Fruit fly (Drosophila melanogaster) whole organism, embryonic: ENCODE measurements around the gene DnaJ-1.
A peak's percentile ranks its signal among the peaks of the same experiment; 100 is the strongest.

ENCODE experiments used
- CG10979 ChIP-seq: fragments of 200-800 bp; sonication (Bioruptor generic); optimal IDR thresholded peaks from 2 replicates; lab custom pipeline; 2018; ENCODE audit warnings: missing biosample characterization, mild to moderate bottlenecking, missing genetic modification characterization, moderate library complexity
- CG11456 ChIP-seq: fragments of 200-800 bp; sonication (Bioruptor generic); IDR thresholded peaks from 3 replicates; pipeline ENCODE4 v1.3.6; 2022; ENCODE audit warnings: missing biosample characterization, missing genetic modification characterization
- CG11560 ChIP-seq: fragments of 200-800 bp; sonication (Bioruptor generic); IDR thresholded peaks from 3 replicates; pipeline ENCODE4 v1.3.6; 2022; ENCODE audit warnings: missing biosample characterization, missing genetic modification characterization
- CG14014 ChIP-seq: fragments of 200-800 bp; sonication (Bioruptor generic); IDR thresholded peaks from 2 replicates; pipeline ENCODE4 v1.3.6; 2022; ENCODE audit warnings: missing biosample characterization, missing genetic modification characterization
- CG14860 ChIP-seq: fragments of 200-800 bp; sonication (Bioruptor generic); IDR thresholded peaks from 3 replicates; pipeline ENCODE4 v1.3.6; 2022; ENCODE audit warnings: missing biosample characterization, missing genetic modification characterization; ENCODE audit not compliant: partially characterized antibody
- CG16863 ChIP-seq: fragments of 200-800 bp; sonication (Bioruptor generic); optimal IDR thresholded peaks from 3 replicates; lab custom pipeline; 2016; ENCODE audit warnings: missing biosample characterization, missing genetic modification characterization
- CG17359 ChIP-seq: fragments of 200-800 bp; sonication (Bioruptor generic); optimal IDR thresholded peaks from 3 replicates; lab custom pipeline; 2018; ENCODE audit warnings: missing biosample characterization, mild to moderate bottlenecking, missing genetic modification characterization, moderate library complexity
- CG17385 ChIP-seq: fragments of 200-800 bp; sonication (Bioruptor generic); optimal IDR thresholded peaks from 3 replicates; lab custom pipeline; 2018; ENCODE audit warnings: missing biosample characterization, mild to moderate bottlenecking, missing genetic modification characterization
- CG18262 ChIP-seq: fragments of 200-800 bp; optimal IDR thresholded peaks from 3 replicates; lab custom pipeline; 2019; ENCODE audit warnings: missing biosample characterization, mild to moderate bottlenecking, missing genetic modification characterization, moderate library complexity
- CG1832 ChIP-seq: fragments of 200-800 bp; sonication (Bioruptor generic); optimal IDR thresholded peaks from 2 replicates; lab custom pipeline; 2017; ENCODE audit warnings: missing biosample characterization, mild to moderate bottlenecking, missing genetic modification characterization, inconsistent platforms
- CG2120 ChIP-seq: fragments of 200-800 bp; sonication (Bioruptor generic); optimal IDR thresholded peaks from 3 replicates; lab custom pipeline; 2016; ENCODE audit warnings: missing biosample characterization, missing genetic modification characterization
- CG32532 ChIP-seq: fragments of 200-800 bp; sonication (Bioruptor generic); IDR thresholded peaks from 2 replicates; pipeline ENCODE4 v1.3.6; 2022; ENCODE audit warnings: missing biosample characterization, missing genetic modification characterization
- CG3726 ChIP-seq: fragments of 200-800 bp; sonication (Bioruptor generic); IDR thresholded peaks from 3 replicates; pipeline ENCODE4, ENCODE4 v1.3.6; 2022; ENCODE audit warnings: missing biosample characterization, missing genetic modification characterization
- CG3847 ChIP-seq: fragments of 200-800 bp; sonication (Bioruptor generic); IDR thresholded peaks from 2 replicates; pipeline ENCODE4 v1.3.6; 2022; ENCODE audit warnings: missing biosample characterization, missing genetic modification characterization
- CG5953 ChIP-seq: fragments of 200-800 bp; sonication (Bioruptor generic); IDR thresholded peaks from 2 replicates; pipeline ENCODE4 v1.3.6; 2022; ENCODE audit warnings: missing biosample characterization, missing genetic modification characterization
- CG7987 ChIP-seq: fragments of 200-800 bp; sonication (Bioruptor generic); optimal IDR thresholded peaks from 2 replicates; lab custom pipeline; 2018; ENCODE audit warnings: missing biosample characterization, mild to moderate bottlenecking, missing genetic modification characterization, moderate library complexity
- CG8388 ChIP-seq: fragments of 200-800 bp; sonication (Bioruptor generic); optimal IDR thresholded peaks from 2 replicates; lab custom pipeline; 2019; ENCODE audit warnings: missing biosample characterization, mild to moderate bottlenecking, missing genetic modification characterization, moderate library complexity
- CG9609 ChIP-seq: fragments of 200-800 bp; sonication (Bioruptor generic); optimal IDR thresholded peaks from 3 replicates; lab custom pipeline; 2016; ENCODE audit warnings: missing biosample characterization, missing genetic modification characterization
- E2f1 ChIP-seq: fragments of 200-800 bp; sonication (Bioruptor generic); IDR thresholded peaks from 2 replicates; pipeline ENCODE4 v1.3.6; 2022; ENCODE audit warnings: missing biosample characterization, missing genetic modification characterization
- H15 ChIP-seq: fragments of 200-800 bp; sonication (Bioruptor generic); IDR thresholded peaks from 3 replicates; pipeline ENCODE4 v1.3.6; 2022; ENCODE audit warnings: missing biosample characterization, missing genetic modification characterization
- NK7.1 ChIP-seq: fragments of 200-800 bp; sonication (Bioruptor generic); optimal IDR thresholded peaks from 3 replicates; lab custom pipeline; 2016; ENCODE audit warnings: missing biosample characterization, missing genetic modification characterization
- Nf-YC ChIP-seq: fragments of 200-800 bp; optimal IDR thresholded peaks from 3 replicates; lab custom pipeline; 2019; ENCODE audit warnings: missing biosample characterization, mild to moderate bottlenecking, missing genetic modification characterization, moderate library complexity
- Rfx ChIP-seq: fragments of 200-800 bp; sonication (Bioruptor generic); IDR thresholded peaks from 2 replicates; pipeline ENCODE4 v1.3.6; 2022; ENCODE audit warnings: missing biosample characterization, missing genetic modification characterization
- Vsx1 ChIP-seq: fragments of 200-800 bp; sonication (Bioruptor generic); optimal IDR thresholded peaks from 2 replicates; lab custom pipeline; 2017; ENCODE audit warnings: missing biosample characterization, mild to moderate bottlenecking, missing genetic modification characterization, missing genetic modification reagents
- Xbp1 ChIP-seq: fragments of 200-800 bp; sonication (Bioruptor generic); optimal IDR thresholded peaks from 3 replicates; lab custom pipeline; 2016; ENCODE audit warnings: missing biosample characterization, mild to moderate bottlenecking, missing genetic modification characterization
- Xrp1 ChIP-seq: fragments of 200-800 bp; sonication (Bioruptor generic); IDR thresholded peaks from 2 replicates; pipeline ENCODE4 v1.3.6; 2022; ENCODE audit warnings: missing biosample characterization, missing genetic modification characterization
- ac ChIP-seq: fragments of 200-800 bp; sonication (Bioruptor generic); optimal IDR thresholded peaks from 3 replicates; lab custom pipeline; 2017; ENCODE audit warnings: missing biosample characterization, mild to moderate bottlenecking, missing genetic modification characterization
- bigmax ChIP-seq: fragments of 200-800 bp; sonication (Bioruptor generic); optimal IDR thresholded peaks from 2 replicates; lab custom pipeline; 2018; ENCODE audit warnings: missing biosample characterization, mild to moderate bottlenecking, missing genetic modification characterization
- chinmo ChIP-seq: fragments of 200-800 bp; sonication (Bioruptor generic); IDR thresholded peaks from 4 replicates; pipeline ENCODE4 v1.3.6; 2022; ENCODE audit warnings: missing biosample characterization, missing genetic modification characterization; ENCODE audit not compliant: partially characterized antibody
- cwo ChIP-seq: fragments of 200-800 bp; sonication (Bioruptor generic); optimal IDR thresholded peaks from 3 replicates; lab custom pipeline; 2017; ENCODE audit warnings: missing biosample characterization, missing genetic modification characterization, mild to moderate bottlenecking, moderate library complexity, missing genetic modification reagents
- fd64A ChIP-seq: fragments of 200-800 bp; sonication (Bioruptor generic); optimal IDR thresholded peaks from 3 replicates; lab custom pipeline; 2018; ENCODE audit warnings: missing biosample characterization, mild to moderate bottlenecking, missing genetic modification characterization
- fu2 ChIP-seq: fragments of 200-800 bp; sonication (Bioruptor generic); optimal IDR thresholded peaks from 2 replicates; lab custom pipeline; 2016; ENCODE audit warnings: missing biosample characterization, missing genetic modification characterization
- gce ChIP-seq: fragments of 200-800 bp; sonication (Bioruptor generic); IDR thresholded peaks from 3 replicates; pipeline ENCODE4 v1.3.6; 2022; ENCODE audit warnings: missing biosample characterization, missing genetic modification characterization
- ham ChIP-seq: fragments of 200-800 bp; sonication (Bioruptor generic); IDR thresholded peaks from 2 replicates; pipeline ENCODE4 v1.3.6; 2022; ENCODE audit warnings: missing biosample characterization, missing genetic modification characterization
- hkb ChIP-seq, 2 experiments: fragments of 200-800 bp in 1 of 2; fragments of >200 bp in 1 of 2; sonication (Bioruptor generic) in 1 of 2; IDR thresholded peaks in 1 of 2; optimal IDR thresholded peaks in 1 of 2; 2 replicates each; pipeline versions ENCODE4 v1.3.6 to Lab custom; 2017 to 2022; ENCODE audit warnings: missing biosample characterization in 1 of 2, missing genetic modification characterization in 1 of 2
- kay ChIP-seq: fragments of 200-800 bp; sonication (Bioruptor generic); optimal IDR thresholded peaks from 2 replicates; lab custom pipeline; 2016; ENCODE audit warnings: missing biosample characterization, missing genetic modification characterization
- ken ChIP-seq: fragments of 200-800 bp; sonication (Bioruptor generic); IDR thresholded peaks from 3 replicates; pipeline ENCODE4 v1.3.6; 2022; ENCODE audit warnings: missing biosample characterization, missing genetic modification characterization
- pan ChIP-seq, 4 experiments: fragments of >200 bp in 3 of 4; fragments of 200-800 bp in 1 of 4; sonication (Bioruptor generic) in 1 of 4; optimal IDR thresholded peaks in 3 of 4; IDR thresholded peaks in 1 of 4; 2 replicates each; pipeline versions ENCODE4 v1.3.6 to Lab custom; 2017 to 2022; ENCODE audit warnings: missing biosample characterization in 2 of 4, missing genetic modification characterization in 2 of 4, mixed read lengths in 1 of 4
- peb ChIP-seq: fragments of 200-800 bp; sonication (Bioruptor generic); IDR thresholded peaks from 2 replicates; pipeline ENCODE4 v1.3.6; 2022; ENCODE audit warnings: missing biosample characterization, missing genetic modification characterization
- ranshi ChIP-seq: fragments of 200-800 bp; sonication (Bioruptor generic); IDR thresholded peaks from 2 replicates; pipeline ENCODE4 v1.3.6; 2022; ENCODE audit warnings: missing biosample characterization, missing genetic modification characterization
- ro ChIP-seq: fragments of 200-800 bp; sonication (Bioruptor generic); IDR thresholded peaks from 2 replicates; pipeline ENCODE4 v1.3.6; 2022; ENCODE audit warnings: missing biosample characterization, missing genetic modification characterization
- row ChIP-seq: fragments of 200-800 bp; sonication (Bioruptor generic); IDR thresholded peaks from 3 replicates; pipeline ENCODE4 v1.3.6; 2022; ENCODE audit warnings: missing biosample characterization, missing genetic modification characterization
- sim ChIP-seq: fragments of 200-800 bp; sonication (Bioruptor generic); IDR thresholded peaks from 2 replicates; pipeline ENCODE4 v1.3.6; 2022; ENCODE audit warnings: missing biosample characterization, missing genetic modification characterization
- slou ChIP-seq: fragments of 200-800 bp; sonication (Bioruptor generic); optimal IDR thresholded peaks from 3 replicates; lab custom pipeline; 2016; ENCODE audit warnings: missing biosample characterization, missing genetic modification characterization
- tap ChIP-seq: fragments of 200-800 bp; optimal IDR thresholded peaks from 3 replicates; lab custom pipeline; 2019; ENCODE audit warnings: missing biosample characterization, mild to moderate bottlenecking, missing genetic modification characterization, moderate library complexity
- wor ChIP-seq: fragments of 200-800 bp; sonication (Bioruptor generic); IDR thresholded peaks from 2 replicates; pipeline ENCODE4 v1.3.6; 2022; ENCODE audit warnings: missing biosample characterization, missing genetic modification characterization
- zf30C ChIP-seq: fragments of 200-800 bp; sonication (Bioruptor generic); optimal IDR thresholded peaks from 3 replicates; lab custom pipeline; 2018; ENCODE audit warnings: missing biosample characterization, mild to moderate bottlenecking, missing genetic modification characterization
- zfh2 ChIP-seq: fragments of 200-800 bp; sonication (Bioruptor generic); optimal IDR thresholded peaks from 2 replicates; lab custom pipeline; 2016; ENCODE audit warnings: missing biosample characterization, missing genetic modification characterization

DnaJ-1 gene

DNA sequence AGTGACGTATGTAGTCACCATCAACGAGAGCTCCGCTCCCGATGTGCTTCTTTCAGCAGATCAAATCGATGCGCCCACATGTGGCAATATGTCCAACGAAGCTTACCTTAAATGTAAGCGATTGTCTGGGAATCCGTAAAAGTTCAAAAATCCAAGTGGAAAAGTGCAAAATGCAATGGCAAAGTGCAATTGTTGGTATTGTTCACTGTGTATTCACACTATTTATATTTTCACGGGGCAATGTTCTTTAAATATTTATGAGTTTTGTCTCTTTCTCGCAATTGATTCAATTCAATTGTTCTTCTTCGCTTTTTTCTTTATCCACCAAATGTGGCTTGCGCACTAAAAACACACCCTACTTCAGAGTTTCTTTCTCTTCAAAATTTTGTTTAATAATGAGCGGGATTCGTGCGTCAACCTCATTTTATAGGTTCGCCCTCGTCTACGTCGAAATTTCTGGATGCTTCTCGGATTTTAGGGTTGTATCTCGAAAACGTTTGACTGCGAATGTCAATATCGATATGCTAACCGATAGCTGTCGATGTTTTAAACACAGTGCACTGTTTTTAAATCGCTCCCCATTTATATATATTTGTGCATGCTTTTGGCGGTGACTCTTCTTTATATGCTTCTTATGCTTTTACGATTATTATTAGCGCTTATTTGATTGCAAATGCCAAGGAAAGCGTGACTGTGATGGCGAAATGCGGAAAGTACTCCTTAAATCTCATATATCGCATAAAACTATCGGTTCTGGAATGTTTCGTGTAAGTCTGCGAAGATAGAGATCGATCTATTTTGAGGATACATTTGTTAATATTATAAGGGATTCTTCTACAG, at the start of gene DnaJ-1 (continued):
- TF ChIP-seq CG9609 (GFP tag; lab: Kevin White, UChicago), result no peak
- no peak for TF ChIP-seq CG8388 (GFP tag; lab: Kevin White, UChicago)
- TF ChIP-seq CG3726, result no peak
- TF ChIP-seq tap (tag; lab: Kevin White, UChicago), result no peak
- no peak for TF ChIP-seq E2f1
- no peak for TF ChIP-seq slou (GFP tag; lab: Kevin White, UChicago)
- peak; percentile 13 for TF ChIP-seq Nf-YC
- TF ChIP-seq row (GFP tag; lab: Robert Waterston, UW), result peak; percentile 78
- TF ChIP-seq CG14014 (GFP tag; lab: Robert Waterston, UW), result 0 out of 2 replicates have a peak, but pooled peaks have one; percentile 11
- no peak for TF ChIP-seq NK7.1 (GFP tag; lab: Kevin White, UChicago)
- TF ChIP-seq cwo (GFP tag; lab: Kevin White, UChicago), result peak; percentile 19
- no peak for TF ChIP-seq CG16863 (GFP tag; lab: Kevin White, UChicago)
- peak; percentile 97 for TF ChIP-seq chinmo (GFP tag; lab: Robert Waterston, UW)
- TF ChIP-seq CG32532 (GFP tag; lab: Robert Waterston, UW), result peak; percentile 23; the same call in 1 of the 2 replicates
- no peak for TF ChIP-seq ranshi (GFP tag; lab: Robert Waterston, UW)
- TF ChIP-seq wor (GFP tag; lab: Robert Waterston, UW), result no peak
- TF ChIP-seq Rfx (GFP tag; lab: Robert Waterston, UW), result peak; percentile 61
- TF ChIP-seq peb (GFP tag; lab: Robert Waterston, UW), result no peak
- TF ChIP-seq Vsx1 (GFP tag; lab: Kevin White, UChicago), result peak; percentile 4
- no peak for TF ChIP-seq pan (optimal IDR thresholded peaks at IDR 0.05; lab: Kevin White, UChicago)
- TF ChIP-seq pan (GFP tag; optimal IDR thresholded peaks at IDR 0.05 in 1 of 2, IDR thresholded peaks at IDR 0.05 in 1 of 2), result no peak
- no peak for TF ChIP-seq CG1832 (GFP tag; lab: Kevin White, UChicago)
- TF ChIP-seq ken, result no peak; the same call in 2 of the 3 replicates
- no peak for TF ChIP-seq zf30C (GFP tag; lab: Kevin White, UChicago)
- no peak for TF ChIP-seq kay (GFP tag; lab: Kevin White, UChicago)
- peak; percentile 30 for TF ChIP-seq fu2 (GFP tag; lab: Kevin White, UChicago)
- TF ChIP-seq CG14860, result peak; percentile 99
- no peak for TF ChIP-seq hkb (optimal IDR thresholded peaks at IDR 0.05; lab: Kevin White, UChicago)
- TF ChIP-seq hkb (GFP tag; IDR thresholded peaks at IDR 0.05; lab: Robert Waterston, UW), result no peak
- no peak for TF ChIP-seq CG7987 (GFP tag; lab: Kevin White, UChicago)
- peak; percentile 17 for TF ChIP-seq CG18262 (tag; lab: Kevin White, UChicago)
- TF ChIP-seq CG10979 (tag; lab: Kevin White, UChicago), result peak; percentile 27
- TF ChIP-seq ro (GFP tag; lab: Robert Waterston, UW), result no peak
- TF ChIP-seq CG11456 (GFP tag; lab: Robert Waterston, UW), result no peak
- TF ChIP-seq fd64A (GFP tag; lab: Kevin White, UChicago), result peak; percentile 23
- no peak for TF ChIP-seq ham (GFP tag; lab: Robert Waterston, UW)
- TF ChIP-seq CG5953 (GFP tag; lab: Robert Waterston, UW), result no peak
- peak; percentile 76 for TF ChIP-seq CG17385
- TF ChIP-seq CG3847 (GFP tag; lab: Robert Waterston, UW), result no peak
- no peak for TF ChIP-seq Xbp1 (GFP tag; lab: Kevin White, UChicago)
- TF ChIP-seq gce, result no peak
- TF ChIP-seq ac (GFP tag; lab: Kevin White, UChicago), result no peak
- no peak for TF ChIP-seq H15 (GFP tag; lab: Robert Waterston, UW)
- TF ChIP-seq CG17359 (tag; lab: Kevin White, UChicago), result peak; percentile 30
- TF ChIP-seq sim (GFP tag; lab: Robert Waterston, UW), result no peak
- TF ChIP-seq bigmax, result peak; percentile 53
- no peak for TF ChIP-seq CG11560 (tag; lab: Robert Waterston, UW)
- TF ChIP-seq Xrp1 (GFP tag; lab: Robert Waterston, UW), result no peak
- TF ChIP-seq zfh2 (GFP tag; lab: Kevin White, UChicago), result no peak
- peak; percentile 30 for TF ChIP-seq CG2120 (GFP tag; lab: Kevin White, UChicago)
